Worm (Caenorhabditis elegans): Measurements from ENCODE around the gene F44A2.5.

The F44A2.5 gene

DNA sequence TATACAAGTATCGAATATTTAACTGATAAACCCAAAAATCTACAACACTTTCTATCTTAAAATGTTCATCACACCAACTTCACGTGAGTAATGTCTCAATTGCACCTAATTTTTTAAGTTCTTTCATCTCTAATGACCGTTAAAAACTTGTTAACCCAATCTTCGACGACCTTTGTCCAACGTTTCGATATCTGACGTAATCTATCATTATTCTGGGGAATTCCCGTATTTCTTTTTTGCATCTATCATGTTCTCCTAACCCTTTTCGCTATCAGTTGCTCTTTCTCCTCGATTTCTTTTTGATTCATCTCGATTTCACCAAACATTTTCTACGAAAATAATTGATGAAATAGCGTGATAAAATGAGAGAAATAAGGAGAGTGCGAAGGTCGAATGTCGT lies 30.3 kb downstream of the F44A2.5 start (continued):
- TF ChIP-seq skn-1 (tag; optimal IDR thresholded peaks at IDR 0.05) (no peak), hlh-17 (GFP tag; optimal IDR thresholded peaks at IDR 0.05; ENCODE audit: borderline replicate concordance) (no peak), ama-1 (optimal IDR thresholded peaks at IDR 0.05) (no peak), jun-1 (tag; optimal IDR thresholded peaks at IDR 0.05) (no peak), ztf-11 (tag; optimal IDR thresholded peaks at IDR 0.05) (no peak), hlh-4 (tag; optimal IDR thresholded peaks at IDR 0.05) (no peak), unc-130 (tag; optimal IDR thresholded peaks at IDR 0.05) (no peak), pax-3 (tag; optimal IDR thresholded peaks at IDR 0.05) (no peak), isw-1 (GFP tag; IDR thresholded peaks at IDR 0.05) (no peak), lin-35 (GFP tag; optimal IDR thresholded peaks at IDR 0.05) (no peak), F16B12.6 (tag; optimal IDR thresholded peaks at IDR 0.05) (no peak), swsn-7 (tag; optimal IDR thresholded peaks at IDR 0.05) (no peak), snpc-4 (tag; optimal IDR thresholded peaks at IDR 0.05) (no peak), vab-15 (tag; optimal IDR thresholded peaks at IDR 0.05) (no peak), fkh-4 (tag; optimal IDR thresholded peaks at IDR 0.05; ENCODE audit: borderline replicate concordance) (no peak), nhr-77 (tag; optimal IDR thresholded peaks at IDR 0.05) (no peak), Y116A8C.19 (tag; optimal IDR thresholded peaks at IDR 0.05; ENCODE audit: borderline replicate concordance) (no peak), elt-3 (tag; optimal IDR thresholded peaks at IDR 0.05) (peak in 3 of 6 experiments; percentile 16 to 40 (median 23)), alr-1 (tag; optimal IDR thresholded peaks at IDR 0.05; ENCODE audit: borderline replicate concordance) (no peak), fos-1 (tag; optimal IDR thresholded peaks at IDR 0.05) (no peak), C16A3.4 (tag; optimal IDR thresholded peaks at IDR 0.05) (no peak), ceh-63 (GFP tag; optimal IDR thresholded peaks at IDR 0.05) (no peak), ets-5 (GFP tag; IDR thresholded peaks at IDR 0.05) (no peak), lin-15B (tag; optimal IDR thresholded peaks at IDR 0.05) (no peak), egl-13 (tag; optimal IDR thresholded peaks at IDR 0.05) (no peak), snu-23 (GFP tag; optimal IDR thresholded peaks at IDR 0.05) (peak; percentile 15), nhr-84 (tag; optimal IDR thresholded peaks at IDR 0.05) (no peak), C04F5.9 (tag; optimal IDR thresholded peaks at IDR 0.05) (no peak), unc-86 (tag; optimal IDR thresholded peaks at IDR 0.05) (no peak), irx-1 (tag; optimal IDR thresholded peaks at IDR 0.05) (no peak), unc-30 (tag; optimal IDR thresholded peaks at IDR 0.05) (no peak), egl-27 (tag; optimal IDR thresholded peaks at IDR 0.05) (no peak)

DNA sequence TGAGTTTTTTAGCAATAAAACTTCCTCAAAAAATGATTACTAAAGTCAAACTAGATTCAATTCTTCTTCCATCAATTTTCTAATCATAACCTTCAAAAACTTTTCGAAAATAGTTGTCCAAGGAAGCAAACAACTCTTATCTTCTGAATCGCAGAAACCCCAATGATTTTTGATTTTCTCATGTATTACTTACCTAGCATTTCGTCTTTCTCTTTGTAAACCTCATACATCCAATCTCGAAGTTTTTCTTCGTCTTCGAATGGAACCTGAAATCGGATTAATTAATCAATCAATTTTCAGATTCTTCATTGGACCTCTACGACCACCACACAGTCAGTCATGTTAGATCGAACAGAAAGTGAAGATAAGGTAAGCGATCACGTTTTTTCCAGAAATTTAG lies 31.2 kb downstream of the F44A2.5 start, which contains the start of gene K07B1.4:
Gene K07B1.4 (plus strand): TSS at position 301 of the 400 bp plus-strand sequence.
- no peak for TF ChIP-seq ceh-8 (GFP tag; optimal IDR thresholded peaks at IDR 0.05)

DNA sequence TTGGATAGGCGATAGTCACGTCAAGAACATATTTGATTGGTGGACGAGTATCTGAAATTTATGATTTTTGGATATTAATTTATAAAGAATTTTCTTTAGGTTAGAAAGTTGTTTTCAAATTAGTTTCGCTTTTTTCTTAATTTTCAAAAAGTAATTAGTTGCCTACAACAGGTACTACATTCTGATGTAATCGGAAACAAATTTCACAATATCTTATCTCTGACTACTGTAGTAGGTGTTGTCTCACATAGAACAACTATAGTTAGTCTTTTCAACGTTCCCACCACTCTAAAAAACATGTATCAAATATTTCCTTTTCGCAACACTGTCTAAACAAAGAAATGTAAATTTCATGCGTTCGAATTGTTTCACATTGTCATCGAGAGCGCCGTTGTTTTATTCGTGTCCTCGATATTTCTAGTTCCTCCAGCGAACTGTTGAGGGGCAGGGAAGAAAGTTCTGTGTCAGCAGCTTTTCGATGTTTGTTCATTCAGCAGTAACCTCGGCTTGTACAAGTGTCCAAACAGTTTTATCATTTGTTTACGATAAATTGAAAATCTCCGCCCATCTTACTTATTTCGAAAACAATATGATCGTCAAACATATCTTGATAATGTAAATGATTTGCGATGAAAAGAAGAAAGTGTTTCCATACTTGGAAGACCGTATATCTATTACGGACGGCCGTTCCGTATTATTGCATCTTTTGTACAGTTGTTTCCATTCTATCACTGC lies 32.0 kb downstream of the F44A2.5 start:
- TF ChIP-seq C34B4.2 (tag; optimal IDR thresholded peaks at IDR 0.05) (no peak), blmp-1 (tag; optimal IDR thresholded peaks at IDR 0.05) (peak; percentile 36), efl-1 (optimal IDR thresholded peaks at IDR 0.05) (no peak), efl-1 (GFP tag; optimal IDR thresholded peaks at IDR 0.05 in 1 of 2) (peak in 1 of 2 experiments; percentile 63)

DNA sequence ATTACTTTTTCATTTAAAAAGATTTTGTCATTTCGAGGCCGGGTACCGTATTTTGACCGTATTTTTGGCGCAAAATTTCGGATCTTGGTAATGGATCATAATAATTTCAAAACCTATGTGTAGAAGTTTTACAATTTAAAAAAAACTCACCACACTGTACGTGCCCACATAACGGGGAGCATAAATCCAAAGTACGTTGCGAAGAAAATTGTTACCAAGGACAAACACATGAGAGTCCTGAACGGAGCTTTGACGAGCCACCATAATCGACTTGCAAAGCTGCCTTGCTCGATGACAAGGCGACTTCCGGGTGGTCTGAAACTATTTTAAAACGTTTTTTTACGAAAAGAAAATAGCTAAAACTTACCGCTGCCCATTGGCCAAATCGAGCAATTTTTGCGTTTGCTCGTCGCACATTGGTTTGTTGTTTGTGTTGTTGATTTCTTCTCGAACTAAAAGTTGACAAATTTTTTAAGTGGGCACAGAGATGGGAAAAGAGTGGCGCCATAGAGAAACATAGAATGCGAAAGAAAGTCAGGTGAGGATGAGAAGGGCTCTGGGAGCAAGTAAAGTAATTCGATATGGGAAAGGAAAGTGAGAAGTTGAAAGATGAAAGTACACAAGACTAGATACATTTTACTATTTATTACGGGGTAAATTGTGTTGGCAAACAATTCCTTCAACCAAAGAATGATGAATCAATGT lies 35.3 kb downstream of the F44A2.5 start:
- TF ChIP-seq efl-1 (optimal IDR thresholded peaks at IDR 0.05) (no peak), efl-1 (GFP tag; optimal IDR thresholded peaks at IDR 0.05 in 1 of 2) (no peak), irx-1 (tag; optimal IDR thresholded peaks at IDR 0.05) (no peak), skn-1 (tag; optimal IDR thresholded peaks at IDR 0.05) (no peak), pax-3 (tag; optimal IDR thresholded peaks at IDR 0.05) (no peak), lir-3 (tag; optimal IDR thresholded peaks at IDR 0.05; ENCODE audit: poor library complexity) (no peak), alr-1 (tag; optimal IDR thresholded peaks at IDR 0.05; ENCODE audit: borderline replicate concordance) (no peak), isw-1 (GFP tag; IDR thresholded peaks at IDR 0.05) (no peak), hpl-2 (GFP tag; optimal IDR thresholded peaks at IDR 0.05) (no peak), dpl-1 (GFP tag; optimal IDR thresholded peaks at IDR 0.05) (no peak), sptf-1 (tag; optimal IDR thresholded peaks at IDR 0.05) (no peak), sup-37 (GFP tag; optimal IDR thresholded peaks at IDR 0.05) (no peak), nhr-19 (GFP tag; conservative IDR thresholded peaks at IDR 0.05) (no peak), hlh-4 (tag; optimal IDR thresholded peaks at IDR 0.05) (no peak)
